Worm (Caenorhabditis elegans) whole organism, L2 larva: ENCODE results near the gene R11G1.11.
A peak's percentile ranks its signal among the peaks of the same experiment; 100 is the strongest.

Experiments
- C34F6.9 ChIP-seq: fragments of 150-350 bp; optimal IDR thresholded peaks from 2 replicates; lab custom pipeline; 2014; ENCODE audit warnings: missing biosample characterization, missing genetic modification characterization
- F13H6.1 ChIP-seq: sonication (generic microtip); optimal IDR thresholded peaks from 2 replicates; lab custom pipeline; 2016; ENCODE audit warnings: missing genetic modification characterization, missing compliant biosample characterization
- R02D3.7 ChIP-seq: fragments of 150-350 bp; optimal IDR thresholded peaks from 2 replicates; lab custom pipeline; 2014; ENCODE audit warnings: missing biosample characterization, missing genetic modification characterization
- ZK546.5 ChIP-seq: sonication (generic microtip); optimal IDR thresholded peaks from 2 replicates; lab custom pipeline; 2017; ENCODE audit warnings: missing biosample characterization, missing genetic modification characterization
- alr-1 ChIP-seq: fragments of 150-350 bp; optimal IDR thresholded peaks from 2 replicates; lab custom pipeline; 2014; ENCODE audit warnings: missing biosample characterization, missing genetic modification characterization
- ama-1 ChIP-seq: fragments of 150-350 bp; optimal IDR thresholded peaks from 2 replicates; lab custom pipeline; 2018; ENCODE audit warnings: inconsistent platforms
- blmp-1 ChIP-seq: sonication (generic microtip); optimal IDR thresholded peaks from 2 replicates; lab custom pipeline; 2017; ENCODE audit warnings: missing genetic modification characterization, mild to moderate bottlenecking, missing compliant biosample characterization, antibody characterized with exemption, moderate library complexity; ENCODE audit not compliant: insufficient read depth
- ceh-82 ChIP-seq: fragments of 150-350 bp; optimal IDR thresholded peaks from 2 replicates; lab custom pipeline; 2014; ENCODE audit warnings: missing biosample characterization, missing genetic modification characterization
- crh-2 ChIP-seq: sonication (generic microtip); optimal IDR thresholded peaks from 2 replicates; lab custom pipeline; 2017; ENCODE audit warnings: missing biosample characterization, missing genetic modification characterization
- dmd-4 ChIP-seq: sonication (generic microtip); optimal IDR thresholded peaks from 2 replicates; lab custom pipeline; 2017; ENCODE audit warnings: missing biosample characterization, missing genetic modification characterization
- egl-27 ChIP-seq: sonication (generic microtip); optimal IDR thresholded peaks from 3 replicates; lab custom pipeline; 2017; ENCODE audit warnings: missing biosample characterization, missing genetic modification reagents, missing genetic modification characterization
- elt-3 ChIP-seq: sonication (generic microtip); optimal IDR thresholded peaks from 2 replicates; lab custom pipeline; 2017; ENCODE audit warnings: missing biosample characterization, missing genetic modification characterization
- fos-1 ChIP-seq: fragments of 150-350 bp; optimal IDR thresholded peaks from 2 replicates; lab custom pipeline; 2014; ENCODE audit warnings: missing biosample characterization, missing genetic modification characterization
- lin-11 ChIP-seq: fragments of 150-350 bp; sonication (generic microtip); optimal IDR thresholded peaks from 2 replicates; lab custom pipeline; 2014; ENCODE audit warnings: missing biosample characterization, missing genetic modification characterization, inconsistent platforms, mixed read lengths
- lin-13 ChIP-seq: fragments of 150-350 bp; optimal IDR thresholded peaks from 2 replicates; lab custom pipeline; 2014; ENCODE audit warnings: missing biosample characterization, missing genetic modification reagents, missing genetic modification characterization
- lin-39 ChIP-seq: fragments of 150-350 bp; optimal IDR thresholded peaks from 2 replicates; lab custom pipeline; 2014; ENCODE audit warnings: missing biosample characterization, missing genetic modification reagents, missing genetic modification characterization
- mdl-1 ChIP-seq, 2 experiments: fragments of 150-350 bp in 1 of 2; sonication (generic microtip) in 1 of 2; optimal IDR thresholded peaks; 2 replicates each; lab custom pipeline; 2017; ENCODE audit warnings: missing biosample characterization in 2 of 2, missing genetic modification characterization in 2 of 2
- nhr-11 ChIP-seq: fragments of 150-350 bp; optimal IDR thresholded peaks from 2 replicates; lab custom pipeline; 2014; ENCODE audit warnings: missing biosample characterization, missing genetic modification characterization
- nhr-12 ChIP-seq: fragments of 150-350 bp; optimal IDR thresholded peaks from 2 replicates; lab custom pipeline; 2014; ENCODE audit warnings: missing biosample characterization, missing genetic modification characterization
- nhr-129 ChIP-seq: fragments of 150-350 bp; optimal IDR thresholded peaks from 2 replicates; lab custom pipeline; 2014; ENCODE audit warnings: missing biosample characterization, missing genetic modification characterization
- nhr-21 ChIP-seq: fragments of 150-350 bp; optimal IDR thresholded peaks from 2 replicates; lab custom pipeline; 2014; ENCODE audit warnings: missing biosample characterization, missing genetic modification characterization
- nhr-23 ChIP-seq: fragments of 150-350 bp; optimal IDR thresholded peaks from 2 replicates; lab custom pipeline; 2014; ENCODE audit warnings: missing biosample characterization, missing genetic modification reagents, missing genetic modification characterization
- nhr-25 ChIP-seq: fragments of 150-350 bp; sonication (generic microtip); optimal IDR thresholded peaks from 3 replicates; lab custom pipeline; 2014; ENCODE audit warnings: missing biosample characterization, missing genetic modification characterization
- nhr-6 ChIP-seq: fragments of 150-350 bp; optimal IDR thresholded peaks from 2 replicates; lab custom pipeline; 2014; ENCODE audit warnings: missing biosample characterization, missing genetic modification characterization
- nhr-77 ChIP-seq: fragments of 150-350 bp; optimal IDR thresholded peaks from 2 replicates; lab custom pipeline; 2014; ENCODE audit warnings: missing biosample characterization, missing genetic modification characterization
- peb-1 ChIP-seq: fragments of 150-350 bp; optimal IDR thresholded peaks from 2 replicates; lab custom pipeline; 2014; ENCODE audit warnings: missing biosample characterization, missing genetic modification characterization
- skn-1 ChIP-seq: sonication (generic microtip); optimal IDR thresholded peaks from 2 replicates; lab custom pipeline; 2017; ENCODE audit warnings: missing biosample characterization, missing genetic modification characterization
- sma-9 ChIP-seq, 2 experiments: fragments of 150-350 bp in 1 of 2; sonication (generic microtip) in 1 of 2; optimal IDR thresholded peaks; 2 replicates each; lab custom pipeline; 2014 to 2016; ENCODE audit warnings: missing genetic modification characterization in 2 of 2, mild to moderate bottlenecking in 1 of 2, missing biosample characterization in 1 of 2, missing compliant biosample characterization in 1 of 2, missing genetic modification reagents in 1 of 2, moderate library complexity in 1 of 2
- snpc-4 ChIP-seq: fragments of 150-350 bp; optimal IDR thresholded peaks from 2 replicates; lab custom pipeline; 2014; ENCODE audit warnings: missing biosample characterization, missing genetic modification characterization
- unc-39 ChIP-seq: fragments of 150-350 bp; optimal IDR thresholded peaks from 2 replicates; lab custom pipeline; 2014; ENCODE audit warnings: missing biosample characterization, missing genetic modification characterization
- unc-62 ChIP-seq: fragments of 150-350 bp; optimal IDR thresholded peaks from 2 replicates; lab custom pipeline; 2014; ENCODE audit warnings: missing biosample characterization, missing genetic modification reagents, missing genetic modification characterization
- ztf-11 ChIP-seq: sonication (generic microtip); optimal IDR thresholded peaks from 2 replicates; lab custom pipeline; 2017; ENCODE audit warnings: missing biosample characterization, missing genetic modification characterization

The R11G1.11 gene

ce11 chrX:3680544-3681214, 26.0 kb downstream of the R11G1.11 start, which contains the start of gene tsp-17:
Gene tsp-17, plus strand, starts transcription at chrX:3681164.
- TF ChIP-seq nhr-25: no peak
- TF ChIP-seq nhr-129 (tag; lab: Kevin White, UChicago): peak; percentile 25

ce11 chrX:3683060-3683459, 28.3 kb downstream of the R11G1.11 start:
- no peak for TF ChIP-seq nhr-129 (tag; lab: Kevin White, UChicago)
- no peak for TF ChIP-seq lin-11 (tag; lab: Kevin White, UChicago)
- TF ChIP-seq nhr-23: no peak
- no peak for TF ChIP-seq blmp-1 (tag; lab: Kevin White, UChicago)
- TF ChIP-seq peb-1: no peak
- no peak for TF ChIP-seq lin-39 (tag; lab: Kevin White, UChicago)
- no peak for TF ChIP-seq alr-1 (tag; lab: Kevin White, UChicago)
- no peak for TF ChIP-seq nhr-21 (tag; lab: Kevin White, UChicago)
- TF ChIP-seq ceh-82 (tag; lab: Kevin White, UChicago): no peak
- no peak for TF ChIP-seq mdl-1 (tag; optimal IDR thresholded peaks at IDR 0.05; lab: Kevin White, UChicago)
- TF ChIP-seq nhr-12 (tag; lab: Kevin White, UChicago): no peak
- TF ChIP-seq dmd-4 (tag; lab: Kevin White, UChicago): no peak
- TF ChIP-seq R02D3.7 (tag; lab: Kevin White, UChicago): no peak

- no peak for TF ChIP-seq dmd-4 (tag; lab: Kevin White, UChicago)
- no peak for TF ChIP-seq ztf-11 (tag; lab: Kevin White, UChicago)
- TF ChIP-seq peb-1: no peak
- no peak for TF ChIP-seq nhr-12 (tag; lab: Kevin White, UChicago)
- no peak for TF ChIP-seq alr-1 (tag; lab: Kevin White, UChicago)
- no peak for TF ChIP-seq nhr-23
Measured at ce11 chrX:3686420-3686819, 31.7 kb downstream of the R11G1.11 start.

- TF ChIP-seq C34F6.9 (tag; lab: Kevin White, UChicago) (peak; percentile 0), peb-1 (no peak), nhr-129 (tag; lab: Kevin White, UChicago) (peak; percentile 26), unc-62 (GFP tag; lab: Kevin White, UChicago) (no peak), crh-2 (tag; lab: Kevin White, UChicago) (no peak), sma-9 (GFP tag; optimal IDR thresholded peaks at IDR 0.05; lab: Kevin White, UChicago) (peak; percentile 13), sma-9 (tag; optimal IDR thresholded peaks at IDR 0.05; lab: Kevin White, UChicago) (no peak), ceh-82 (tag; lab: Kevin White, UChicago) (no peak), F13H6.1 (tag; lab: Kevin White, UChicago) (peak; percentile 72)
Measured at ce11 chrX:3689155-3689719, 34.5 kb downstream of the R11G1.11 start, which contains the start of gene tag-278. Gene tag-278, minus strand, starts transcription at chrX:3689205.

ce11 chrX:3689802-3690201, 35.1 kb downstream of the R11G1.11 start:
- TF ChIP-seq crh-2 (tag; lab: Kevin White, UChicago): no peak
- no peak for TF ChIP-seq nhr-6
- no peak for TF ChIP-seq skn-1
- TF ChIP-seq ZK546.5 (tag; lab: Kevin White, UChicago): no peak
- TF ChIP-seq unc-39: no peak
- TF ChIP-seq lin-13: no peak
- no peak for TF ChIP-seq unc-62 (GFP tag; lab: Kevin White, UChicago)
- TF ChIP-seq dmd-4 (tag; lab: Kevin White, UChicago): no peak
- TF ChIP-seq nhr-77 (tag; lab: Kevin White, UChicago): no peak
- no peak for TF ChIP-seq nhr-11 (tag; lab: Kevin White, UChicago)
- no peak for TF ChIP-seq snpc-4 (tag; lab: Kevin White, UChicago)
- TF ChIP-seq fos-1 (tag; lab: Kevin White, UChicago): no peak
- TF ChIP-seq ama-1 (lab: Kevin White, UChicago): no peak
- no peak for TF ChIP-seq nhr-21 (tag; lab: Kevin White, UChicago)
- TF ChIP-seq elt-3: no peak
- no peak for TF ChIP-seq nhr-23
- TF ChIP-seq egl-27 (tag; lab: Kevin White, UChicago): no peak
- no peak for TF ChIP-seq nhr-129 (tag; lab: Kevin White, UChicago)
